Worm (Caenorhabditis elegans) whole organism, L3 larva: ENCODE data around the gene R04D3.2.

Source experiments
- R02D3.7 ChIP-seq: fragments of 150-350 bp; optimal IDR thresholded peaks from 2 replicates; lab custom pipeline; 2014; ENCODE audit warnings: missing biosample characterization, missing genetic modification characterization
- aly-2 ChIP-seq: fragments of 150-350 bp; optimal IDR thresholded peaks from 2 replicates; lab custom pipeline; 2014; ENCODE audit warnings: missing biosample characterization, missing genetic modification characterization
- ama-1 ChIP-seq: fragments of 150-350 bp; optimal IDR thresholded peaks from 2 replicates; lab custom pipeline; 2018
- ceh-16 ChIP-seq: sonication (generic microtip); optimal IDR thresholded peaks from 2 replicates; lab custom pipeline; 2017; ENCODE audit warnings: missing biosample characterization, missing genetic modification characterization
- ceh-28 ChIP-seq: fragments of 150-350 bp; optimal IDR thresholded peaks from 2 replicates; lab custom pipeline; 2014; ENCODE audit warnings: missing biosample characterization, missing genetic modification reagents, missing genetic modification characterization
- ceh-82 ChIP-seq: fragments of 150-350 bp; optimal IDR thresholded peaks from 2 replicates; lab custom pipeline; 2014; ENCODE audit warnings: missing biosample characterization, missing genetic modification characterization
- daf-12 ChIP-seq: fragments of 150-350 bp; optimal IDR thresholded peaks from 2 replicates; lab custom pipeline; 2014; ENCODE audit warnings: missing biosample characterization, missing genetic modification reagents, missing genetic modification characterization
- egl-5 ChIP-seq: fragments of 150-350 bp; optimal IDR thresholded peaks from 2 replicates; lab custom pipeline; 2017; ENCODE audit warnings: missing biosample characterization, missing genetic modification reagents, missing genetic modification characterization, inconsistent platforms
- elt-1 ChIP-seq: fragments of 150-350 bp; optimal IDR thresholded peaks from 2 replicates; lab custom pipeline; 2014; ENCODE audit warnings: missing biosample characterization, missing genetic modification characterization
- elt-2 ChIP-seq: sonication (generic microtip); optimal IDR thresholded peaks from 2 replicates; lab custom pipeline; 2016; ENCODE audit warnings: missing genetic modification reagents, mild to moderate bottlenecking, missing genetic modification characterization, missing compliant biosample characterization
- elt-3 ChIP-seq, 3 experiments: fragments of 150-350 bp in 1 of 3; sonication (generic microtip) in 2 of 3; optimal IDR thresholded peaks; 2 replicates in 2 of 3; 4 replicates in 1 of 3; lab custom pipeline; 2014 to 2017; ENCODE audit warnings: missing biosample characterization in 3 of 3, missing genetic modification characterization in 3 of 3
- eor-1 ChIP-seq, 2 experiments: fragments of 150-350 bp; optimal IDR thresholded peaks; 2 replicates each; lab custom pipeline; 2014 to 2018; ENCODE audit warnings: missing biosample characterization in 2 of 2, missing genetic modification characterization in 2 of 2
- fkh-10 ChIP-seq: sonication (generic microtip); optimal IDR thresholded peaks from 2 replicates; lab custom pipeline; 2017; ENCODE audit warnings: missing biosample characterization, missing genetic modification reagents, missing genetic modification characterization
- fkh-2 ChIP-seq: fragments of 150-350 bp; optimal IDR thresholded peaks from 2 replicates; lab custom pipeline; 2014; ENCODE audit warnings: missing biosample characterization, missing genetic modification reagents, missing genetic modification characterization
- jun-1 ChIP-seq: fragments of 150-350 bp; optimal IDR thresholded peaks from 2 replicates; lab custom pipeline; 2014; ENCODE audit warnings: missing biosample characterization, missing genetic modification reagents, missing genetic modification characterization
- lin-15B ChIP-seq: fragments of 150-350 bp; optimal IDR thresholded peaks from 2 replicates; lab custom pipeline; 2014; ENCODE audit warnings: missing biosample characterization, missing genetic modification characterization
- lin-39 ChIP-seq: fragments of 150-350 bp; optimal IDR thresholded peaks from 2 replicates; lab custom pipeline; 2018; ENCODE audit warnings: missing biosample characterization, missing genetic modification reagents, missing genetic modification characterization
- lsy-12 ChIP-seq: sonication (generic microtip); optimal IDR thresholded peaks from 2 replicates; lab custom pipeline; 2016; ENCODE audit warnings: mild to moderate bottlenecking, missing genetic modification characterization, missing compliant biosample characterization
- mdl-1 ChIP-seq: fragments of 150-350 bp; optimal IDR thresholded peaks from 2 replicates; lab custom pipeline; 2014; ENCODE audit warnings: missing biosample characterization, missing genetic modification characterization
- nfya-1 ChIP-seq: sonication (generic microtip); optimal IDR thresholded peaks from 2 replicates; lab custom pipeline; 2017; ENCODE audit warnings: missing genetic modification characterization, mild to moderate bottlenecking, missing compliant biosample characterization, antibody characterized with exemption, moderate library complexity; ENCODE audit not compliant: insufficient read depth
- nhr-12 ChIP-seq: fragments of 150-350 bp; optimal IDR thresholded peaks from 2 replicates; lab custom pipeline; 2014; ENCODE audit warnings: missing biosample characterization, missing genetic modification characterization
- nhr-23 ChIP-seq: fragments of 150-350 bp; optimal IDR thresholded peaks from 2 replicates; lab custom pipeline; 2014; ENCODE audit warnings: missing biosample characterization, missing genetic modification reagents, missing genetic modification characterization
- nhr-237 ChIP-seq: fragments of 150-350 bp; optimal IDR thresholded peaks from 2 replicates; lab custom pipeline; 2014; ENCODE audit warnings: missing biosample characterization, missing genetic modification characterization
- nhr-25 ChIP-seq: sonication (generic microtip); optimal IDR thresholded peaks from 2 replicates; lab custom pipeline; 2017; ENCODE audit warnings: missing biosample characterization, missing genetic modification characterization
- nhr-28 ChIP-seq: fragments of 150-350 bp; optimal IDR thresholded peaks from 2 replicates; lab custom pipeline; 2014; ENCODE audit warnings: missing biosample characterization, missing genetic modification characterization
- nhr-43 ChIP-seq: sonication (generic microtip); optimal IDR thresholded peaks from 2 replicates; lab custom pipeline; 2016; ENCODE audit warnings: mild to moderate bottlenecking, missing genetic modification characterization, missing compliant biosample characterization; ENCODE audit not compliant: poor library complexity, severe bottlenecking
- nhr-67 ChIP-seq: fragments of 150-350 bp; optimal IDR thresholded peaks from 2 replicates; lab custom pipeline; 2014; ENCODE audit warnings: missing biosample characterization, missing genetic modification characterization
- pha-4 ChIP-seq: fragments of 150-350 bp; optimal IDR thresholded peaks from 2 replicates; lab custom pipeline; 2014; ENCODE audit warnings: missing biosample characterization, missing genetic modification reagents, missing genetic modification characterization
- pqm-1 ChIP-seq: fragments of 150-350 bp; optimal IDR thresholded peaks from 2 replicates; lab custom pipeline; 2017; ENCODE audit warnings: missing biosample characterization, missing genetic modification characterization, inconsistent platforms
- sea-2 ChIP-seq: fragments of 150-350 bp; sonication (generic microtip); optimal IDR thresholded peaks from 4 replicates; lab custom pipeline; 2014; ENCODE audit warnings: missing biosample characterization, missing genetic modification reagents, missing genetic modification characterization
- snpc-4 ChIP-seq: fragments of 150-350 bp; optimal IDR thresholded peaks from 2 replicates; lab custom pipeline; 2014; ENCODE audit warnings: missing biosample characterization, missing genetic modification characterization
- tbx-2 ChIP-seq: sonication (generic microtip); optimal IDR thresholded peaks from 2 replicates; lab custom pipeline; 2016; ENCODE audit warnings: mild to moderate bottlenecking, missing genetic modification characterization, missing compliant biosample characterization
- unc-39 ChIP-seq: sonication (generic microtip); optimal IDR thresholded peaks from 4 replicates; lab custom pipeline; 2017; ENCODE audit warnings: missing biosample characterization, missing genetic modification characterization
- unc-62 ChIP-seq: fragments of 150-350 bp; sonication (generic microtip); optimal IDR thresholded peaks from 4 replicates; lab custom pipeline; 2014; ENCODE audit warnings: missing biosample characterization, missing genetic modification reagents, missing genetic modification characterization
- ztf-11 ChIP-seq: fragments of 150-350 bp; optimal IDR thresholded peaks from 2 replicates; lab custom pipeline; 2014; ENCODE audit warnings: missing biosample characterization, missing genetic modification characterization

The R04D3.2 gene

DNA sequence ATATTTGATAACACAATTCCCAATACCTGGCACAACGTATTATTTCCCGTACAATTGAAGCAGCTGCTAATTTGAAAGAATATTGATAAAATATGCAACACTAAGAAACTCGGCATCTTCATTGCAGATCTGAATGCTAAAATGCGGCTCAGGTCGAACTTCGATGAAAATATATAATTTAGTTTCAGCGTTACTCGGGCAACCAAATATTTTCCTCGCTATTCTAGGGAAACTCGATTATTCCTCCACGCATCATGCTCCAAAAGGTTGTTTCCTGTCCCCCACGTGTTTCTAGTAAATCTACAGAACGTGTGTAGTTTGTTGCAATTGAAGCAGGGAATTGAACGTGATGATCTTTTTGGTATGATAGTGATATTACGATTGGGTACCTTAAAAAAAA lies 37.3 kb downstream of the R04D3.2 start:
- TF ChIP-seq ztf-11 (tag; lab: Kevin White, UChicago) (no peak), nfya-1 (no peak)

- TF ChIP-seq nhr-25 (tag; lab: Kevin White, UChicago) (peak; percentile 70), elt-1 (tag; lab: Kevin White, UChicago) (peak; percentile 97), nhr-23 (tag; lab: Kevin White, UChicago) (peak; percentile 20), daf-12 (tag; lab: Kevin White, UChicago) (no peak)
These were observed 38.2 kb downstream of the R04D3.2 start, which contains the start of gene K08H2.7 for ce11 chrX:13248265-13248664. Gene K08H2.7 (minus strand): TSS chrX:13248437.

ce11 chrX:13247614-13248013 lies 38.8 kb downstream of the R04D3.2 start:
- peak; percentile 69 for TF ChIP-seq elt-2 (tag; lab: Kevin White, UChicago)
- TF ChIP-seq pqm-1 (tag; lab: Kevin White, UChicago) = peak; percentile 41
- no peak for TF ChIP-seq R02D3.7 (tag; lab: Kevin White, UChicago)
- no peak for TF ChIP-seq ceh-82 (tag; lab: Kevin White, UChicago)

DNA sequence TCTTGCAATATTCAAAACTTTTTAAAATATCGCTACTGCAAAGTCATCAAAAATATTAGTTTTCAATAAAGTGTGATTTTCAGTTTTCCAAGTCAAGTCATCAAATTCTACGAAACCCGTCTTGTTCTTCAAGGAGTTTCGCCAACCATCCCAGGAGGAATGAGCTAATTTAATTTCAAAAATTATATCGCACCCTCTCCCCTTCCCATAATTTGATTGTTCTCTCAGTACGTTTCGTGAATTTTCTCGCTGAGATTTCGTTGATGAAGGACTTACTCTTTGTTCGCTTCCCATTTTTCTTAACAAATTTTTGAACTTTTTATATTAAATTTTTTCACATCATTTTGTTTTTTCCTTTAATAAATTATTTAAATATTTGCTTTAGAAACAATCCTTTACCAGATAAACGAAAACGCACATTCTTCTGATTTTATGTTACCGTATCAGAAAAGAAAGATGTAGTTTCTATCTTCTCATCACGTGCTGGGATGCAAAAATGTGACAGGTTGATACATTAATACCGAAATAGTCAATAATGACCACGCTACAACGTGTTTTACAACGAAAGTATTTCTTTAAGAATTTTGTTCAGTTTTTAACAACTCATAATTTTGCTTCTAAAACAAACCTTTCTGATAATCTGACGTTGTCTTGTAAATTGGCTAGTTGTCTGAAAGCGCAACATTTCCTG lies 39.6 kb downstream of the R04D3.2 start:
- TF ChIP-seq pha-4 (tag; lab: Kevin White, UChicago) (peak; percentile 2), ceh-82 (tag; lab: Kevin White, UChicago) (no peak), fkh-2 (tag; lab: Kevin White, UChicago) (no peak), elt-2 (tag; lab: Kevin White, UChicago) (peak; percentile 2), nhr-23 (tag; lab: Kevin White, UChicago) (peak; percentile 12), unc-62 (no peak), elt-1 (tag; lab: Kevin White, UChicago) (no peak), pqm-1 (tag; lab: Kevin White, UChicago) (peak; percentile 28)

DNA sequence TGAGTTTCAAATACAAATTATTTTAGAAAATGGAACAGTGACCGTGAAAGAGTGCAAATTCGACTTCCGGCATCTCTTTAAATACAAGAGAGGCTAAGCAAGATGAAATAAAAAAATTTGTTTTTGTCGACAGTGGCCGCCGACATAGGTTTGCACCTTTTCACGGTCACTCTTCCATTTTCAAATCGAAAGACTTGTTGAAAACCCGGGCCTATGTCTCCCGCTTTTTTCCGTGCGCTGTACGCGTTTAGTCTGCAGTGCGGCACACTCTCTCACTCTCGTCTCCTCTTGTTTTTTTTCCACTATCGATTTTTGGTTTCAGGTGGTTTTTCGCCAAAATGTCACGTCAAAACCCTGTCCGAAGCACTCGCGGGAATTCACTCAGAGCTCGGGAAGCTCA lies 41.3 kb downstream of the R04D3.2 start, which contains the start of gene hpl-1:
TSS of gene hpl-1 (plus strand) at position 301 of the 400 bp plus-strand sequence.
- TF ChIP-seq nhr-12 (tag; lab: Kevin White, UChicago) = no peak
- no peak for TF ChIP-seq elt-2 (tag; lab: Kevin White, UChicago)
- TF ChIP-seq unc-62 = no peak
- peak; percentile 38 for TF ChIP-seq ceh-28 (tag; lab: Kevin White, UChicago)

ce11 chrX:13242231-13242630 lies 44.2 kb downstream of the R04D3.2 start, which contains the start of gene K08H2.5:
Gene K08H2.5 (minus strand): TSS chrX:13242331.
- TF ChIP-seq elt-3 (tag; optimal IDR thresholded peaks at IDR 0.05; lab: Kevin White, UChicago) (no peak), pqm-1 (tag; lab: Kevin White, UChicago) (no peak), ama-1 (lab: Kevin White, UChicago) (no peak), lin-15B (tag; lab: Kevin White, UChicago) (no peak), nhr-67 (tag; lab: Kevin White, UChicago) (no peak), nhr-12 (tag; lab: Kevin White, UChicago) (no peak), nhr-28 (tag; lab: Kevin White, UChicago) (no peak), sea-2 (GFP tag; lab: Kevin White, UChicago) (no peak), nhr-43 (tag; lab: Kevin White, UChicago) (no peak), ceh-16 (tag; lab: Kevin White, UChicago) (no peak), mdl-1 (tag; lab: Kevin White, UChicago) (no peak), aly-2 (tag; lab: Kevin White, UChicago) (no peak), fkh-10 (GFP tag; lab: Kevin White, UChicago) (no peak), elt-1 (tag; lab: Kevin White, UChicago) (no peak), nfya-1 (no peak), ceh-82 (tag; lab: Kevin White, UChicago) (no peak)
- TF ChIP-seq, all 47 proteins: peak for 0

DNA sequence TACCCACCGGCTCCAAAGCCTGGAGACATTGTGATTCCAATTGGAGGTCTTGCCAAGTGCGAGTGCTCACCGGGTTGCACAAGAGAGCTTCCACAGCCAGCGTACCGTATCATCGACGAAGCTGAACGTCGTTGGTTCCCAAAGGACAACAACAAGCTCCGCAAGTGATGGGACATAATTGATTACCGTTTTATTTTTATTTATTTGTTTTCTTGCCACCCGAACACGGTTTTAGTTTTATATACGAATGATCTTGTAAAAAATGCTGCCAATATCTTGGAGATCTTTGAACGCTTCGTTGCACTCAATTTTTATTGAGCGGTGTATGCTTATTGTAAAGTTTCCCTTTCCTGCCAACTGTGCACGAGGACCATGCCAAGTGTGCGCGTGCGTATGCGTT lies 48.2 kb downstream of the R04D3.2 start, which contains the start of gene K08H2.4:
TSS of gene K08H2.4 (plus strand) at position 301 of the 400 bp plus-strand sequence.
- no peak for TF ChIP-seq eor-1 (tag; optimal IDR thresholded peaks at IDR 0.05; lab: Kevin White, UChicago)
- TF ChIP-seq sea-2 (GFP tag; lab: Kevin White, UChicago) = no peak
- no peak for TF ChIP-seq tbx-2
- no peak for TF ChIP-seq lsy-12 (tag; lab: Kevin White, UChicago)
- no peak for TF ChIP-seq unc-39
- no peak for TF ChIP-seq jun-1 (tag; lab: Kevin White, UChicago)
- TF ChIP-seq nhr-12 (tag; lab: Kevin White, UChicago) = no peak
- TF ChIP-seq ceh-82 (tag; lab: Kevin White, UChicago) = no peak
- no peak for TF ChIP-seq lin-39 (tag; lab: Kevin White, UChicago)
- no peak for TF ChIP-seq fkh-2 (tag; lab: Kevin White, UChicago)
- no peak for TF ChIP-seq ceh-28 (tag; lab: Kevin White, UChicago)
- TF ChIP-seq nhr-43 (tag; lab: Kevin White, UChicago) = no peak
- TF ChIP-seq R02D3.7 (tag; lab: Kevin White, UChicago) = no peak
- TF ChIP-seq fkh-10 (GFP tag; lab: Kevin White, UChicago) = no peak
- TF ChIP-seq nhr-237 (tag; lab: Kevin White, UChicago) = no peak
- TF ChIP-seq elt-1 (tag; lab: Kevin White, UChicago) = no peak
- TF ChIP-seq ama-1 (lab: Kevin White, UChicago) = no peak
- no peak for TF ChIP-seq egl-5 (tag; lab: Kevin White, UChicago)
- no peak for TF ChIP-seq lin-15B (tag; lab: Kevin White, UChicago)
- TF ChIP-seq snpc-4 (tag; lab: Kevin White, UChicago) = no peak
